Fruit fly (Drosophila melanogaster) whole organism, embryonic: ENCODE data around the gene CG10467.
A peak's percentile ranks its signal among the peaks of the same experiment; 100 is the strongest.

Experiments
- Abd-B ChIP-seq: fragments of 200-800 bp; sonication (Bioruptor generic); optimal IDR thresholded peaks from 2 replicates; lab custom pipeline; 2018; ENCODE audit warnings: missing biosample characterization, mild to moderate bottlenecking, missing genetic modification characterization, moderate library complexity
- Aef1 ChIP-seq: fragments of 200-800 bp; sonication (Bioruptor generic); IDR thresholded peaks from 3 replicates; pipeline ENCODE4 v1.3.6; 2022; ENCODE audit warnings: missing biosample characterization, missing genetic modification characterization
- Blimp-1 ChIP-seq: fragments of 200-800 bp; sonication (Bioruptor generic); optimal IDR thresholded peaks from 3 replicates; lab custom pipeline; 2018; ENCODE audit warnings: missing biosample characterization, missing genetic modification characterization, mild to moderate bottlenecking, moderate library complexity, missing genetic modification reagents
- CG10321 ChIP-seq: fragments of 200-800 bp; sonication (Bioruptor generic); IDR thresholded peaks from 2 replicates; pipeline ENCODE4 v1.3.6; 2022; ENCODE audit warnings: missing biosample characterization, missing genetic modification characterization
- CG11504 ChIP-seq: fragments of 200-800 bp; sonication (Bioruptor generic); optimal IDR thresholded peaks from 3 replicates; lab custom pipeline; 2019; ENCODE audit warnings: missing biosample characterization, mild to moderate bottlenecking, missing genetic modification characterization, moderate library complexity
- CG14014 ChIP-seq: fragments of 200-800 bp; sonication (Bioruptor generic); IDR thresholded peaks from 2 replicates; pipeline ENCODE4 v1.3.6; 2022; ENCODE audit warnings: missing biosample characterization, missing genetic modification characterization
- CG15011 ChIP-seq: fragments of 200-800 bp; sonication (Bioruptor generic); optimal IDR thresholded peaks from 3 replicates; lab custom pipeline; 2018; ENCODE audit warnings: missing biosample characterization, mild to moderate bottlenecking, missing genetic modification characterization
- CG15073 ChIP-seq: fragments of 200-800 bp; sonication (Bioruptor generic); optimal IDR thresholded peaks from 2 replicates; lab custom pipeline; 2016; ENCODE audit warnings: missing biosample characterization, missing genetic modification characterization
- CG16863 ChIP-seq: fragments of 200-800 bp; sonication (Bioruptor generic); optimal IDR thresholded peaks from 3 replicates; lab custom pipeline; 2016; ENCODE audit warnings: missing biosample characterization, missing genetic modification characterization
- CG17186 ChIP-seq: fragments of 200-800 bp; sonication (Bioruptor generic); optimal IDR thresholded peaks from 3 replicates; lab custom pipeline; 2017; ENCODE audit warnings: missing biosample characterization, missing genetic modification reagents, missing genetic modification characterization
- CG3281 ChIP-seq: fragments of 200-800 bp; sonication (Bioruptor generic); optimal IDR thresholded peaks from 3 replicates; lab custom pipeline; 2017; ENCODE audit warnings: missing biosample characterization, mild to moderate bottlenecking, missing genetic modification characterization
- CG3847 ChIP-seq: fragments of 200-800 bp; sonication (Bioruptor generic); IDR thresholded peaks from 2 replicates; pipeline ENCODE4 v1.3.6; 2022; ENCODE audit warnings: missing biosample characterization, missing genetic modification characterization
- CG4360 ChIP-seq: fragments of 200-800 bp; sonication (Bioruptor generic); IDR thresholded peaks from 2 replicates; pipeline ENCODE4 v1.3.6; 2022; ENCODE audit warnings: missing biosample characterization, missing genetic modification characterization
- CG4854 ChIP-seq: fragments of 200-800 bp; sonication (Bioruptor generic); optimal IDR thresholded peaks from 2 replicates; lab custom pipeline; 2016; ENCODE audit warnings: missing biosample characterization, missing genetic modification characterization, inconsistent platforms
- CHES-1-like ChIP-seq: fragments of 200-800 bp; sonication (Bioruptor generic); optimal IDR thresholded peaks from 2 replicates; lab custom pipeline; 2016; ENCODE audit warnings: missing biosample characterization, missing genetic modification characterization
- Dip2 ChIP-seq: fragments of 200-800 bp; sonication (Bioruptor generic); IDR thresholded peaks from 2 replicates; pipeline ENCODE4 v1.3.6; 2022; ENCODE audit warnings: missing biosample characterization, missing genetic modification characterization
- Dref ChIP-seq: fragments of 200-800 bp; sonication (Bioruptor generic); IDR thresholded peaks from 2 replicates; pipeline ENCODE4 v1.3.6; 2022; ENCODE audit warnings: missing biosample characterization, missing genetic modification characterization
- Drgx ChIP-seq: fragments of 200-800 bp; sonication (Bioruptor generic); IDR thresholded peaks from 2 replicates; pipeline ENCODE4 v1.3.6; 2022; ENCODE audit warnings: missing biosample characterization, missing genetic modification characterization
- Fer1 ChIP-seq: fragments of 200-800 bp; sonication (Bioruptor generic); optimal IDR thresholded peaks from 2 replicates; lab custom pipeline; 2017; ENCODE audit warnings: missing biosample characterization, mild to moderate bottlenecking, missing genetic modification characterization
- Gug ChIP-seq: fragments of 200-800 bp; sonication (Bioruptor generic); IDR thresholded peaks from 4 replicates; pipeline ENCODE4 v1.3.6; 2022; ENCODE audit warnings: missing biosample characterization, missing genetic modification characterization
- H15 ChIP-seq: fragments of 200-800 bp; sonication (Bioruptor generic); IDR thresholded peaks from 3 replicates; pipeline ENCODE4 v1.3.6; 2022; ENCODE audit warnings: missing biosample characterization, missing genetic modification characterization
- HHEX ChIP-seq: fragments of 200-800 bp; sonication (Bioruptor generic); optimal IDR thresholded peaks from 3 replicates; lab custom pipeline; 2017; ENCODE audit warnings: missing biosample characterization, mild to moderate bottlenecking, missing genetic modification characterization, missing genetic modification reagents
- Hr78 ChIP-seq, 2 experiments: fragments of 200-800 bp in 1 of 2; fragments of >200 bp in 1 of 2; sonication (Bioruptor generic) in 1 of 2; optimal IDR thresholded peaks; 2 replicates each; lab custom pipeline; 2017 to 2019; ENCODE audit warnings: missing biosample characterization in 2 of 2, missing genetic modification characterization in 2 of 2, mild to moderate bottlenecking in 1 of 2, moderate library complexity in 1 of 2
- MESR4 ChIP-seq: fragments of 200-800 bp; sonication (Bioruptor generic); optimal IDR thresholded peaks from 2 replicates; lab custom pipeline; 2018; ENCODE audit warnings: missing biosample characterization, mild to moderate bottlenecking, missing genetic modification characterization, moderate library complexity
- Meics ChIP-seq: fragments of 200-800 bp; sonication (Bioruptor generic); optimal IDR thresholded peaks from 2 replicates; lab custom pipeline; 2017; ENCODE audit warnings: missing biosample characterization, mild to moderate bottlenecking, missing genetic modification characterization
- PHDP ChIP-seq: fragments of 200-800 bp; sonication (Bioruptor generic); optimal IDR thresholded peaks from 3 replicates; lab custom pipeline; 2018; ENCODE audit warnings: missing biosample characterization, mild to moderate bottlenecking, missing genetic modification characterization, moderate library complexity
- Poxn ChIP-seq: fragments of 200-800 bp; sonication (Bioruptor generic); IDR thresholded peaks from 2 replicates; pipeline ENCODE4 v1.3.6; 2022; ENCODE audit warnings: missing biosample characterization, missing genetic modification characterization
- Ptx1 ChIP-seq: fragments of 200-800 bp; sonication (Bioruptor generic); IDR thresholded peaks from 2 replicates; pipeline ENCODE4 v1.3.6; 2022; ENCODE audit warnings: missing biosample characterization, missing genetic modification characterization
- Sin3A ChIP-seq: fragments of >200 bp; optimal IDR thresholded peaks from 2 replicates; lab custom pipeline; 2018
- Trl ChIP-seq, 3 experiments: fragments of >200 bp in 2 of 3; fragments of 200-800 bp in 1 of 3; sonication (Bioruptor generic) in 1 of 3; optimal IDR thresholded peaks; 2 replicates in 1 of 3; 3 replicates in 2 of 3; lab custom pipeline; 2016 to 2017; ENCODE audit warnings: missing biosample characterization in 1 of 3, missing genetic modification characterization in 1 of 3
- amos ChIP-seq: fragments of 200-800 bp; sonication (Bioruptor generic); IDR thresholded peaks from 2 replicates; pipeline ENCODE4 v1.3.6; 2022; ENCODE audit warnings: missing biosample characterization, missing genetic modification characterization; ENCODE audit not compliant: partially characterized antibody
- bcd ChIP-seq: fragments of 200-800 bp; sonication (Bioruptor generic); optimal IDR thresholded peaks from 2 replicates; lab custom pipeline; 2017; ENCODE audit warnings: missing biosample characterization, mild to moderate bottlenecking, missing genetic modification characterization
- cad ChIP-seq: fragments of >200 bp; optimal IDR thresholded peaks from 2 replicates; lab custom pipeline; 2017; ENCODE audit warnings: missing biosample characterization, missing genetic modification characterization
- ci ChIP-seq: fragments of 200-800 bp; sonication (Bioruptor generic); IDR thresholded peaks from 3 replicates; pipeline ENCODE4 v1.3.6; 2022; ENCODE audit warnings: missing biosample characterization, missing genetic modification characterization
- crp ChIP-seq, 2 experiments: fragments of 200-800 bp; sonication (Bioruptor generic); optimal IDR thresholded peaks; 2 replicates in 1 of 2; 3 replicates in 1 of 2; lab custom pipeline; 2017; ENCODE audit warnings: missing biosample characterization in 2 of 2, missing genetic modification characterization in 2 of 2, mild to moderate bottlenecking in 1 of 2, moderate library complexity in 1 of 2
- eve ChIP-seq, 2 experiments: fragments of >200 bp; optimal IDR thresholded peaks; 2 replicates each; lab custom pipeline; 2017; ENCODE audit warnings: missing biosample characterization in 2 of 2, missing genetic modification characterization in 2 of 2
- gem ChIP-seq: fragments of 200-800 bp; sonication (Bioruptor generic); optimal IDR thresholded peaks from 2 replicates; lab custom pipeline; 2019; ENCODE audit warnings: missing biosample characterization, mild to moderate bottlenecking, missing genetic modification characterization, moderate library complexity
- lilli ChIP-seq: fragments of 200-800 bp; sonication (Bioruptor generic); optimal IDR thresholded peaks from 3 replicates; lab custom pipeline; 2016; ENCODE audit warnings: missing biosample characterization, missing genetic modification characterization
- mirr ChIP-seq: fragments of 200-800 bp; sonication (Bioruptor generic); optimal IDR thresholded peaks from 3 replicates; lab custom pipeline; 2018; ENCODE audit warnings: missing biosample characterization, mild to moderate bottlenecking, missing genetic modification characterization
- pan ChIP-seq, 4 experiments: fragments of >200 bp in 3 of 4; fragments of 200-800 bp in 1 of 4; sonication (Bioruptor generic) in 1 of 4; optimal IDR thresholded peaks in 3 of 4; IDR thresholded peaks in 1 of 4; 2 replicates each; pipeline versions ENCODE4 v1.3.6 to Lab custom; 2017 to 2022; ENCODE audit warnings: missing biosample characterization in 2 of 4, missing genetic modification characterization in 2 of 4, mixed read lengths in 1 of 4
- pfk ChIP-seq: fragments of 200-800 bp; sonication (Bioruptor generic); optimal IDR thresholded peaks from 2 replicates; lab custom pipeline; 2018; ENCODE audit warnings: missing biosample characterization, mild to moderate bottlenecking, missing genetic modification characterization, moderate library complexity
- phol ChIP-seq: fragments of 200-800 bp; sonication (Bioruptor generic); optimal IDR thresholded peaks from 3 replicates; lab custom pipeline; 2018; ENCODE audit warnings: missing biosample characterization, mild to moderate bottlenecking, missing genetic modification characterization, moderate library complexity
- schlank ChIP-seq: fragments of 200-800 bp; sonication (Bioruptor generic); optimal IDR thresholded peaks from 2 replicates; lab custom pipeline; 2018; ENCODE audit warnings: missing biosample characterization, mild to moderate bottlenecking, missing genetic modification characterization
- slbo ChIP-seq: fragments of 200-800 bp; sonication (Bioruptor generic); IDR thresholded peaks from 2 replicates; pipeline ENCODE4 v1.3.6; 2022; ENCODE audit warnings: missing biosample characterization, missing genetic modification characterization
- tio ChIP-seq: fragments of 200-800 bp; sonication (Bioruptor generic); optimal IDR thresholded peaks from 2 replicates; lab custom pipeline; 2017; ENCODE audit warnings: missing biosample characterization, missing genetic modification characterization, inconsistent platforms
- vnd ChIP-seq: fragments of 200-800 bp; sonication (Bioruptor generic); IDR thresholded peaks from 3 replicates; pipeline ENCODE4 v1.3.6; 2022; ENCODE audit warnings: missing biosample characterization, missing genetic modification characterization; ENCODE audit not compliant: partially characterized antibody
- zen2 ChIP-seq: fragments of 200-800 bp; sonication (Bioruptor generic); IDR thresholded peaks from 3 replicates; pipeline ENCODE4 v1.3.6; 2022; ENCODE audit warnings: missing biosample characterization, missing genetic modification characterization; ENCODE audit not compliant: partially characterized antibody

CG10467 gene

DNA sequence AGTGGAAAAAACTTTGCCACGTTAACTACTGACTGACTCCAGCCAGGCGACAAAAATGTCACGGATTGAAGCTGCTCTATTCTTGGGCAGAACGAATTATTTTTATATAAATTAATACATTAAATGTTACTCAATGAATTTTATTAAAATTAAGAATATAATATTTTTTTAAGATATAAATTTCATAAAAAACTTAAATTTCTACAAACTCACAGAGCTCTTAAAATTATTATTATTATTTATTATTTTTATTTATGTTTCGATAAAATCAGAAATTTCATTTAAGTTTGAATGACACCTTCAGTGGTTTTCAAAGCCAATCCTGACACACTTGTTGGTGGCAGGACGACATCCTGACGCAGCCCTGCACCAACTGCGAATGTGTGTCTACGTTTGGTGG is 9.4 kb downstream of the CG10467 start (continued):
- TF ChIP-seq Meics (GFP tag; lab: Kevin White, UChicago) (peak; percentile 47), Trl (optimal IDR thresholded peaks at IDR 0.05; lab: Kevin White, UChicago) (no peak), Trl (GFP tag; optimal IDR thresholded peaks at IDR 0.05; lab: Kevin White, UChicago) (no peak), phol (tag; lab: Kevin White, UChicago) (peak; percentile 17), CG3281 (GFP tag; lab: Kevin White, UChicago) (peak; percentile 20), Aef1 (GFP tag; lab: Robert Waterston, UW) (no peak), Poxn (GFP tag; lab: Robert Waterston, UW) (no peak), CG4854 (GFP tag; lab: Kevin White, UChicago) (no peak), Fer1 (GFP tag; lab: Kevin White, UChicago) (peak; percentile 52), Abd-B (GFP tag; lab: Kevin White, UChicago) (no peak), tio (GFP tag; lab: Kevin White, UChicago) (peak; percentile 4), PHDP (tag; lab: Kevin White, UChicago) (peak; percentile 29), ci (GFP tag; lab: Robert Waterston, UW) (no peak), cad (GFP tag; lab: Kevin White, UChicago) (no peak), eve (GFP tag; optimal IDR thresholded peaks at IDR 0.05; lab: Kevin White, UChicago) (no peak), CG4360 (GFP tag; lab: Robert Waterston, UW) (peak; percentile 30; the same call in 1 of the 2 replicates), Dref (GFP tag; lab: Robert Waterston, UW) (no peak)
- TF ChIP-seq, all 482 proteins: peak for 63

dm6 chr3L:6084446-6084845 is 10.1 kb downstream of the CG10467 start:
- TF ChIP-seq lilli (GFP tag; lab: Kevin White, UChicago) = no peak
- TF ChIP-seq amos (GFP tag; lab: Robert Waterston, UW) = no peak
- peak; percentile 45 for TF ChIP-seq gem (tag; lab: Kevin White, UChicago)
- TF ChIP-seq CHES-1-like (GFP tag; lab: Kevin White, UChicago) = no peak
- TF ChIP-seq Ptx1 (GFP tag; lab: Robert Waterston, UW) = 0 out of 2 replicates have a peak, but pooled peaks have one; percentile 12
- TF ChIP-seq slbo (GFP tag; lab: Robert Waterston, UW) = 0 out of 2 replicates have a peak, but pooled peaks have one; percentile 1
- no peak for TF ChIP-seq pfk (GFP tag; lab: Kevin White, UChicago)
- TF ChIP-seq Hr78 (GFP tag; optimal IDR thresholded peaks at IDR 0.05; lab: Kevin White, UChicago) = no peak
- peak; percentile 27 for TF ChIP-seq CG11504
- no peak for TF ChIP-seq Blimp-1
- TF ChIP-seq zen2 = no peak
- no peak for TF ChIP-seq Dip2 (GFP tag; lab: Robert Waterston, UW)
- TF ChIP-seq crp (GFP tag; optimal IDR thresholded peaks at IDR 0.05; lab: Kevin White, UChicago) = no peak
- TF ChIP-seq CG15011 = no peak
- no peak for TF ChIP-seq eve (GFP tag; optimal IDR thresholded peaks at IDR 0.05; lab: Kevin White, UChicago)
- no peak for TF ChIP-seq CG10321 (GFP tag; lab: Robert Waterston, UW)
- TF ChIP-seq CG17186 (GFP tag; lab: Kevin White, UChicago) = no peak
- peak; percentile 54; the same call in 1 of the 2 replicates for TF ChIP-seq Drgx (GFP tag; lab: Robert Waterston, UW)

DNA sequence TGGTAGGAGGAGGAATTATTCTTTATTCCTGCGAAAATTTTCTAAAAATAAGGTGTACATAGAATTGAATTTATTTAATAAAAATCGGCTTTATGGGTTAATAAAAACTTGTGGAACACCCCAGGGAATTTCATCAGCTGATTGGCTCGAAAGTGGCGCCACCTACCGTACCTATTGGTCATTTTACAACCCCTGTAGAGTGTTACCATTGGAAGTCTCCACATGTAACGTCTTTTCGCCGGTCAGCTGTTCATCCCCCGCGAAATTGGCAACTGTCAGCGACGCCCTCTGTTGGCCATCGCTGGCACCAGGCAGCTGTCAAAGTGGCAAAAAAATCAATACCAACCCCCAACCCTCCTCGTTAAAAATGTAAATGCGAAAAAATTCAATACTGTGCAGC is 12.0 kb downstream of the CG10467 start, which contains the start of gene CG13293:
TSS of gene CG13293 (plus strand) at position 323 of the 400 bp plus-strand sequence.
- TF ChIP-seq mirr (no peak), vnd (no peak), pan (optimal IDR thresholded peaks at IDR 0.05; lab: Kevin White, UChicago) (no peak), pan (GFP tag; optimal IDR thresholded peaks at IDR 0.05 in 1 of 2, IDR thresholded peaks at IDR 0.05 in 1 of 2) (peak in 1 of 2 experiments; percentile 38), CG15011 (no peak), phol (tag; lab: Kevin White, UChicago) (no peak), CG14014 (no peak), H15 (GFP tag; lab: Robert Waterston, UW) (0 out of 3 replicates have a peak, but pooled peaks have one; percentile 21), Sin3A (no peak), MESR4 (peak; percentile 30), HHEX (GFP tag; lab: Kevin White, UChicago) (no peak), CG16863 (GFP tag; lab: Kevin White, UChicago) (no peak), Dref (GFP tag; lab: Robert Waterston, UW) (0 out of 2 replicates have a peak, but pooled peaks have one; percentile 14), schlank (tag; lab: Kevin White, UChicago) (no peak), bcd (GFP tag; lab: Kevin White, UChicago) (no peak), CG15073 (no peak), CG3847 (GFP tag; lab: Robert Waterston, UW) (no peak), Gug (no peak)
